Fruit fly (Drosophila melanogaster) whole organism, adult: ENCODE measurements around the gene CG16957.
A peak's percentile ranks its signal among the peaks of the same experiment; 100 is the strongest.

Experiments used
- CG11617 ChIP-seq: fragments of 200-800 bp; sonication (Bioruptor generic); optimal IDR thresholded peaks from 2 replicates; lab custom pipeline; 2017; ENCODE audit warnings: mild to moderate bottlenecking, missing biosample characterization, missing genetic modification reagents, missing genetic modification characterization
- CG12768 ChIP-seq: fragments of 200-800 bp; sonication (Bioruptor generic); optimal IDR thresholded peaks from 2 replicates; lab custom pipeline; 2017; ENCODE audit warnings: missing biosample characterization, missing genetic modification characterization, mild to moderate bottlenecking, moderate library complexity, missing genetic modification reagents
- CG14711 ChIP-seq: fragments of 200-800 bp; sonication (Bioruptor generic); optimal IDR thresholded peaks from 2 replicates; lab custom pipeline; 2018; ENCODE audit warnings: missing biosample characterization, mild to moderate bottlenecking, missing genetic modification characterization, moderate library complexity
- CG1620 ChIP-seq: fragments of 200-800 bp; sonication (Bioruptor generic); optimal IDR thresholded peaks from 2 replicates; lab custom pipeline; 2016; ENCODE audit warnings: missing biosample characterization, missing genetic modification characterization
- CG33017 ChIP-seq: fragments of 200-800 bp; sonication (Bioruptor generic); optimal IDR thresholded peaks from 2 replicates; lab custom pipeline; 2018; ENCODE audit warnings: missing biosample characterization, mild to moderate bottlenecking, missing genetic modification characterization, moderate library complexity
- CG5204 ChIP-seq: fragments of 200-800 bp; sonication (Bioruptor generic); optimal IDR thresholded peaks from 2 replicates; lab custom pipeline; 2016; ENCODE audit warnings: missing biosample characterization, missing genetic modification characterization
- CG7045 ChIP-seq: fragments of 200-800 bp; sonication (Bioruptor generic); optimal IDR thresholded peaks from 2 replicates; lab custom pipeline; 2017; ENCODE audit warnings: missing biosample characterization, mild to moderate bottlenecking, missing genetic modification characterization
- CG7101 ChIP-seq: fragments of 200-800 bp; sonication (Bioruptor generic); optimal IDR thresholded peaks from 2 replicates; lab custom pipeline; 2018; ENCODE audit warnings: missing biosample characterization, mild to moderate bottlenecking, missing genetic modification characterization, moderate library complexity
- Clk ChIP-seq: fragments of 200-800 bp; sonication (Bioruptor generic); optimal IDR thresholded peaks from 2 replicates; lab custom pipeline; 2017; ENCODE audit warnings: missing biosample characterization, missing genetic modification characterization
- Crg-1 ChIP-seq: fragments of 200-800 bp; sonication (Bioruptor generic); optimal IDR thresholded peaks from 2 replicates; lab custom pipeline; 2016; ENCODE audit warnings: missing biosample characterization, missing genetic modification characterization
- Hr96 ChIP-seq: fragments of 200-800 bp; sonication (Bioruptor generic); optimal IDR thresholded peaks from 2 replicates; lab custom pipeline; 2016; ENCODE audit warnings: missing biosample characterization, missing genetic modification characterization
- Mnt ChIP-seq: fragments of 200-800 bp; sonication (Bioruptor generic); optimal IDR thresholded peaks from 2 replicates; lab custom pipeline; 2016; ENCODE audit warnings: missing biosample characterization, mild to moderate bottlenecking, missing genetic modification characterization
- bab1 ChIP-seq: fragments of 200-800 bp; sonication (Bioruptor generic); optimal IDR thresholded peaks from 3 replicates; lab custom pipeline; 2019; ENCODE audit warnings: missing biosample characterization, mild to moderate bottlenecking, missing genetic modification characterization, moderate library complexity
- cic ChIP-seq: fragments of 200-800 bp; sonication (Bioruptor generic); optimal IDR thresholded peaks from 2 replicates; lab custom pipeline; 2017; ENCODE audit warnings: missing biosample characterization, mild to moderate bottlenecking, missing genetic modification characterization, moderate library complexity
- cnc ChIP-seq, 2 experiments: fragments of >200 bp; optimal IDR thresholded peaks; 2 replicates each; lab custom pipeline; 2017
- kay ChIP-seq: fragments of 200-800 bp; sonication (Bioruptor generic); peaks from one replicate; lab custom pipeline; 2016; ENCODE audit warnings: missing biosample characterization, missing genetic modification characterization, borderline replicate concordance
- ovo ChIP-seq: fragments of 200-800 bp; sonication (Bioruptor generic); optimal IDR thresholded peaks from 2 replicates; lab custom pipeline; 2016; ENCODE audit warnings: missing biosample characterization, missing genetic modification characterization
- pad ChIP-seq: fragments of 200-800 bp; sonication (Bioruptor generic); optimal IDR thresholded peaks from 3 replicates; lab custom pipeline; 2017; ENCODE audit warnings: missing biosample characterization, missing genetic modification characterization, mild to moderate bottlenecking, moderate library complexity, missing genetic modification reagents
- tj ChIP-seq: fragments of 200-800 bp; sonication (Bioruptor generic); optimal IDR thresholded peaks from 3 replicates; lab custom pipeline; 2017; ENCODE audit warnings: missing biosample characterization, mild to moderate bottlenecking, missing genetic modification characterization, moderate library complexity
- toe ChIP-seq: fragments of 200-800 bp; sonication (Bioruptor generic); optimal IDR thresholded peaks from 2 replicates; lab custom pipeline; 2016; ENCODE audit warnings: missing biosample characterization, missing genetic modification characterization

The CG16957 gene

DNA sequence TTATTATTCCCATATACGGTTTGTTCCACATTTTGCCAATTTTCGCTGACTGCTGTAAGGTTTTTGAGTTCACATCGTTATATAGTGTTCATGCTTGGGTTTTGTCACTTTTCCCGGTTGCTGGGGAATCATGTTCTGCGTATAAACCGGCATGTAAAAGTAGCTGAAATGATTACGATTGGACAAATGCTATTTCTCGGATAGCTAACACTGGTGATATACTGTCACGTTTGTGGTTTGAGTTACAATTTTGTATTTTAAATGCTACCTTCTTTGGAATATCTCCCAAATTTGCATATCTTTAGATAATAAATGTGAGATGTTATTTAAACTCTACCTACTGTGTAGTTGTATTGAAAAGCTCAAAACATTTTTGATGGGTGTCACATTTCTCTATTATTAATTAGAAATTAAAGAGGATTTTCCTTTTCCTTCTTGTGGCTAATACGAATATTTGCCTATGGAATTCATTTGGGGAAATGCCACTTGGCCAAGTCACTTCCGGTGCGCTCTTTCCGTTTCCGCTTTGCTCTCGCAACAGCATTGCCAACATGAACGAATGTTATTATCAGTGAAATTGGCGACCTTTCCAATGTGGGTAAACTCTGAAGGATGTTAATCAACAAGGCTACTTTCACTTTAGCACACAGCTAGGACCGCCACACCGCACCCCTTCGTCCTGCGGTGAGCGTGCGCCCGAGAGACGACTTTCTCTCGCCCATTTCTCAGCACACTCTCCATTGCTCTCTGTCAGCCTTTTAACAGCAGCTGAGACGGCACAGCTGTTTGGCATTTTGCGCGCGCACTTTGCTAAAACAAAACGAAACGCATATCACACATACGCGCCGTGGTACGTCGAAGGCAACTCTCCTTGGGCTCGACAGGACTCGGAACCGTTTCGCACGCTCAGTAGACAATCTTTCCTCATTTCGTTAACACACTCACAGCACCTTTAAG, 18.8 kb upstream of the CG16957 start, which contains the start of the genes CG16956, CG42784 and CG43850:
Gene CG16956, minus strand, starts transcription at position 51 of the 957 bp plus-strand sequence.
Gene CG42784, plus strand, starts transcription at position 907 of the 957 bp plus-strand sequence.
Gene CG43850, plus strand, starts transcription at position 907 of the 957 bp plus-strand sequence.
- TF ChIP-seq CG14711 (tag; lab: Kevin White, UChicago) (no peak), tj (GFP tag; lab: Kevin White, UChicago) (no peak), CG1620 (GFP tag; lab: Kevin White, UChicago) (no peak), CG5204 (peak; percentile 19), CG7101 (no peak), CG11617 (GFP tag; lab: Kevin White, UChicago) (no peak), Hr96 (peak; percentile 6), kay (GFP tag; lab: Kevin White, UChicago) (no peak), toe (GFP tag; lab: Kevin White, UChicago) (no peak), ovo (peak; percentile 0), CG7045 (GFP tag; lab: Kevin White, UChicago) (peak; percentile 60), pad (GFP tag; lab: Kevin White, UChicago) (no peak), CG33017 (tag; lab: Kevin White, UChicago) (no peak), Mnt (GFP tag; lab: Kevin White, UChicago) (no peak), CG12768 (no peak), cnc (optimal IDR thresholded peaks at IDR 0.05; lab: Kevin White, UChicago) (no peak), Crg-1 (GFP tag; lab: Kevin White, UChicago) (no peak), cic (GFP tag; lab: Kevin White, UChicago) (no peak), Clk (no peak), bab1 (GFP tag; lab: Kevin White, UChicago) (no peak)

DNA sequence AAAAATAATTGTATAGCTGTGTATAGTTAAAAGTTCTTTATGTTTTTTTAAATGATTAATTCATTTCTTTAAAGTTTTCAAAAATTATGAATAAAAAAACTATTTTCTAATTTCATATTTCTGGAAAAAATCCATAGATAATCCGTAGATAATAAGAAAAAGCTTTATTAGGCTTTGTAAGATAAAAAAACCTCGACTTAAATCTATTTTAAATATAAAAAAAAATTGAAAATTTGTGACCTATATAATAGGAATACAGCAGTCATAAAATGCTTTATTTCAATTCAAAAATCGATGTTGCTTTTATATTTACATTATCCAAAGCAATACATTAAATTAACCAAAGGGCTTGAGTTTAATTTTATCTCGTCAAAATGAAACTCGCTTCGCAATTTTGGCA, 16.2 kb upstream of the CG16957 start, which contains the start of gene Flad2:
Gene Flad2, plus strand, starts transcription at position 301 of the 400 bp plus-strand sequence.
- no peak for TF ChIP-seq CG7101
- no peak for TF ChIP-seq ovo
- no peak for TF ChIP-seq Mnt (GFP tag; lab: Kevin White, UChicago)
- TF ChIP-seq Crg-1 (GFP tag; lab: Kevin White, UChicago) = no peak
- no peak for TF ChIP-seq bab1 (GFP tag; lab: Kevin White, UChicago)
- TF ChIP-seq Hr96 = no peak
- no peak for TF ChIP-seq CG12768
- no peak for TF ChIP-seq CG1620 (GFP tag; lab: Kevin White, UChicago)
- TF ChIP-seq Clk = no peak
- TF ChIP-seq CG11617 (GFP tag; lab: Kevin White, UChicago) = no peak
- no peak for TF ChIP-seq CG5204
- TF ChIP-seq CG33017 (tag; lab: Kevin White, UChicago) = no peak

DNA sequence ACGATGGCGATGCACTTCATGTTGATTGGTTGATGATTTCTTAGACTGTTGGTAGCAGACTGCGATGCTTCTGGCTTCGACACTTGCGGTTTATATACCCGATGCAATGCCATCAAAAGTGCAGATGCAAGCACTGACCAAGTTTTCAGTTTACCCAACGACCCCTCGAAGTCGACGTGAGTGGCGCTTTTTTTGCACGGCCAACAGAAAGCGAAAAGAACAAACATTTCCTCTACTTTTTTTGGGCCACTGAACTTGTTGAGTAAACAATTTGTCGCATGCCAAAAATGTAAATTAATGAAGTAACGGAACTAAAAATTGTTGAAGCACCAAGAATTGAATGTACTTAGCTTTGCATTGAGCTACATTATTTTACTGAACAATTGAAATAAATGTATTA, 15.6 kb upstream of the CG16957 start, which contains the start of gene Vm34Ca:
Gene Vm34Ca, minus strand, starts transcription at position 66 of the 400 bp plus-strand sequence.
- TF ChIP-seq CG33017 (tag; lab: Kevin White, UChicago) = no peak
- peak; percentile 49 for TF ChIP-seq bab1 (GFP tag; lab: Kevin White, UChicago)
- peak; percentile 99 for TF ChIP-seq tj (GFP tag; lab: Kevin White, UChicago)

DNA sequence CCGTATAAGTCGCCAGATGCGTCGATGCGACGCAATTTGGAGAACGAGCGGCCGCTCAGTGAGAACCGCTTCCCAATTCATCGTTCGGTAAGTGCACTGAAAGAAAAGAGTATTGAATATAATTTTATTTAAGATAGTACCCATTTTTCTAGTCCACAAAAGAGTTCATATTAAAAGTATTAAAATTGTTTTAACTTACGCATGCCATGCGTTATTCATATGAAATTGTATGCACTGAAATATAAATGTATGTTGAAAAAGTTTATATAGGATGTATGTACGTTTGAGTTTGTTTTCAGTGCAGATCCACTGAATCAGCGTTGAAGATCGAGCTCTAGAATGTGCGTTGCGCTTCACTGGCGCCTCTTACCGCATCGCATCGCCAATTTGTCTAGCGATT, 3.6 kb upstream of the CG16957 start:
- TF ChIP-seq CG7101 (peak; percentile 25), CG33017 (tag; lab: Kevin White, UChicago) (peak; percentile 0), CG14711 (tag; lab: Kevin White, UChicago) (no peak), CG1620 (GFP tag; lab: Kevin White, UChicago) (no peak), CG11617 (GFP tag; lab: Kevin White, UChicago) (no peak), bab1 (GFP tag; lab: Kevin White, UChicago) (peak; percentile 54), pad (GFP tag; lab: Kevin White, UChicago) (no peak), cnc (optimal IDR thresholded peaks at IDR 0.05; lab: Kevin White, UChicago) (no peak), CG12768 (no peak), Clk (no peak), Crg-1 (GFP tag; lab: Kevin White, UChicago) (no peak), tj (GFP tag; lab: Kevin White, UChicago) (no peak), Hr96 (no peak), toe (GFP tag; lab: Kevin White, UChicago) (peak; percentile 37), kay (GFP tag; lab: Kevin White, UChicago) (no peak), CG5204 (peak; percentile 7)

DNA sequence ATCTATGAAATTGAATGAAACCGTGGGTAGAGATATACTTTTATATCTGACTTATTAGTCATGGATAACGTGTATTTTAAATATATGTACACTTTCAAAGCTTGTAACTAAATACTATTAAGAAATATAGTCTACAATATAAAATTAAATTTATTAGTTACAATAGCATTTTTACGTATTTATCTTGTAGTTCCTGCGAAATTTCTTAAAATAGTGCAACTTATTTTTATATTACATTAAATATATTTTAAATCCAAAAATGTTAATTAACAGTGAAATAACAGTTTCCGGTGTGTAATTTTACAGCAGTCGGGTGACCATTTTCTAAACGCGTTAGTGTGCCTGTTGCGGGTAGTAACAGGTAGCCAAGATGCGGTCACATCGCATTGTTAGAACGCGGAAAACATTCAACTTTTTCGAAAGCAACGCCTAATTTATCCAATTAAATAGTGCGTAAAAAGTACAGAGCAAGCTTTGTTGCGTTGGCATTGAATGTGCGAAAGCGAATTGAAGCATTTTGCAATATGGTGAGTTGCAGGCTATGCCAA, 2.7 kb upstream of the CG16957 start, which contains the start of the genes CG10859 and CG7110:
Gene CG10859, minus strand, starts transcription at position 51 of the 548 bp plus-strand sequence.
Gene CG7110, plus strand, starts transcription at position 378 of the 548 bp plus-strand sequence.
- TF ChIP-seq ovo (peak; percentile 11), CG11617 (GFP tag; lab: Kevin White, UChicago) (peak; percentile 5), cic (GFP tag; lab: Kevin White, UChicago) (no peak), CG12768 (no peak), Mnt (GFP tag; lab: Kevin White, UChicago) (peak; percentile 41), CG33017 (tag; lab: Kevin White, UChicago) (peak; percentile 25), cnc (optimal IDR thresholded peaks at IDR 0.05; lab: Kevin White, UChicago) (no peak), Crg-1 (GFP tag; lab: Kevin White, UChicago) (peak; percentile 50), toe (GFP tag; lab: Kevin White, UChicago) (no peak), bab1 (GFP tag; lab: Kevin White, UChicago) (peak; percentile 97), CG5204 (no peak), CG1620 (GFP tag; lab: Kevin White, UChicago) (peak; percentile 18), CG14711 (tag; lab: Kevin White, UChicago) (peak; percentile 46), Clk (no peak), kay (GFP tag; lab: Kevin White, UChicago) (no peak), CG7045 (GFP tag; lab: Kevin White, UChicago) (peak; percentile 44), CG7101 (peak; percentile 72), Hr96 (no peak), pad (GFP tag; lab: Kevin White, UChicago) (peak; percentile 28), tj (GFP tag; lab: Kevin White, UChicago) (no peak)
